Fruit fly (Drosophila melanogaster) whole organism, prepupa: Measurements from ENCODE around the gene Ugt37D1.

Experiments
- CG3919 ChIP-seq: fragments of 200-800 bp; sonication (Bioruptor generic); optimal IDR thresholded peaks from 3 replicates; lab custom pipeline; 2016; ENCODE audit warnings: missing biosample characterization, missing genetic modification characterization
- CG6854 ChIP-seq: fragments of 200-800 bp; sonication (Bioruptor generic); optimal IDR thresholded peaks from 2 replicates; lab custom pipeline; 2017; ENCODE audit warnings: missing biosample characterization, mild to moderate bottlenecking, missing genetic modification characterization
- Gug ChIP-seq: fragments of 200-800 bp; sonication (Bioruptor generic); IDR thresholded peaks from 2 replicates; pipeline ENCODE4 v1.3.6; 2022; ENCODE audit warnings: missing biosample characterization, missing genetic modification characterization
- OdsH ChIP-seq: fragments of 200-800 bp; sonication (Bioruptor generic); optimal IDR thresholded peaks from 3 replicates; lab custom pipeline; 2016; ENCODE audit warnings: missing biosample characterization, missing genetic modification characterization
- Sox15 ChIP-seq: fragments of 200-800 bp; sonication (Bioruptor generic); optimal IDR thresholded peaks from 3 replicates; lab custom pipeline; 2016; ENCODE audit warnings: missing biosample characterization, missing genetic modification characterization
- cyc ChIP-seq: fragments of 200-800 bp; sonication (Bioruptor generic); optimal IDR thresholded peaks from 3 replicates; lab custom pipeline; 2016; ENCODE audit warnings: missing biosample characterization, missing genetic modification characterization
- dac ChIP-seq: fragments of 200-800 bp; sonication (Bioruptor generic); optimal IDR thresholded peaks from 2 replicates; lab custom pipeline; 2017; ENCODE audit warnings: missing biosample characterization, mild to moderate bottlenecking, missing genetic modification characterization
- eg ChIP-seq: fragments of 200-800 bp; sonication (Bioruptor generic); IDR thresholded peaks from 3 replicates; pipeline ENCODE4 v1.3.6; 2022; ENCODE audit warnings: missing biosample characterization, missing genetic modification characterization
- fd85E ChIP-seq: fragments of 200-800 bp; sonication (Bioruptor generic); optimal IDR thresholded peaks from 3 replicates; lab custom pipeline; 2016; ENCODE audit warnings: missing biosample characterization, missing genetic modification characterization

dm6 chr2L:16766070-16766752 lies 32.6 kb upstream of the Ugt37D1 start, which contains the start of gene Mhc:
- TF ChIP-seq CG6854 (no peak), eg (GFP tag; lab: Robert Waterston, UW) (no peak), OdsH (GFP tag; lab: Kevin White, UChicago) (no peak), cyc (GFP tag; lab: Kevin White, UChicago) (no peak), Gug (no peak), Sox15 (GFP tag; lab: Kevin White, UChicago) (no peak), dac (GFP tag; lab: Kevin White, UChicago) (no peak), fd85E (no peak), CG3919 (GFP tag; lab: Kevin White, UChicago) (no peak)
